Fruit fly (Drosophila melanogaster): ENCODE data around the gene PolG1.
A peak's percentile ranks its signal among the peaks of the same experiment; 100 is the strongest.

The PolG1 gene

dm6 chr2L:13833058-13833457 is 5.5 kb upstream of the PolG1 start, which contains the start of the genes GatC, PolG2 and Polr2C (continued):
- TF ChIP-seq Jarid2 (GFP tag; optimal IDR thresholded peaks at IDR 0.05) (no peak), CG2889 (GFP tag; IDR thresholded peaks at IDR 0.05) (no peak), CG8089 (GFP tag; optimal IDR thresholded peaks at IDR 0.05) (peak; percentile 12), D19A (tag; optimal IDR thresholded peaks at IDR 0.05) (no peak), dan (GFP tag; IDR thresholded peaks at IDR 0.05) (no peak), zfh1 (GFP tag; IDR thresholded peaks at IDR 0.05) (peak; percentile 52; the same call in 1 of the 3 replicates), CG6689 (GFP tag; IDR thresholded peaks at IDR 0.05) (0 out of 2 replicates have a peak, but pooled peaks have one; percentile 6), crol (GFP tag; IDR thresholded peaks at IDR 0.05) (no peak), CG18619 (GFP tag; optimal IDR thresholded peaks at IDR 0.05) (no peak), croc (GFP tag; conservative IDR thresholded peaks at IDR 0.05) (no peak), YL-1 (GFP tag; optimal IDR thresholded peaks at IDR 0.05) (peak; percentile 62), CG1832 (GFP tag; optimal IDR thresholded peaks at IDR 0.05) (no peak), CG10462 (GFP tag; optimal IDR thresholded peaks at IDR 0.05) (peak; percentile 16), ro (GFP tag; IDR thresholded peaks at IDR 0.05) (no peak), CG9215 (GFP tag; IDR thresholded peaks at IDR 0.05) (peak; percentile 39; the same call in 1 of the 2 replicates), Med (GFP tag) (peak; percentile 81), CG14965 (GFP tag; optimal IDR thresholded peaks at IDR 0.05; ENCODE audit: borderline replicate concordance) (no peak), dysf (GFP tag; IDR thresholded peaks at IDR 0.05) (no peak; the same call in 2 of the 3 replicates), CG15696 (tag; optimal IDR thresholded peaks at IDR 0.05) (peak; percentile 2), Max (GFP tag; optimal IDR thresholded peaks at IDR 0.05) (peak; percentile 2), CG3065 (GFP tag; optimal IDR thresholded peaks at IDR 0.05) (no peak), Optix (GFP tag; IDR thresholded peaks at IDR 0.05) (no peak), Lhr (GFP tag; optimal IDR thresholded peaks at IDR 0.05) (peak; percentile 26), CG1233 (GFP tag; optimal IDR thresholded peaks at IDR 0.05) (no peak), CG15514 (GFP tag; optimal IDR thresholded peaks at IDR 0.05) (peak; percentile 82), br (optimal IDR thresholded peaks at IDR 0.05) (no peak), CG31388 (GFP tag; optimal IDR thresholded peaks at IDR 0.05) (no peak), Nf-YB (GFP tag; optimal IDR thresholded peaks at IDR 0.05) (no peak), CG17912 (GFP tag; optimal IDR thresholded peaks at IDR 0.05) (no peak), kay (GFP tag; optimal IDR thresholded peaks at IDR 0.05) (no peak), zen2 (GFP tag; IDR thresholded peaks at IDR 0.05; ENCODE audit: partially characterized antibody) (peak; percentile 56; the same call in 2 of the 3 replicates), Sry-δ (GFP tag; optimal IDR thresholded peaks at IDR 0.05) (peak; percentile 95), CG7963 (GFP tag; IDR thresholded peaks at IDR 0.05; ENCODE audit: partially characterized antibody) (peak; percentile 73), HmgD (GFP tag; optimal IDR thresholded peaks at IDR 0.05) (peak; percentile 65), CG15269 (tag; optimal IDR thresholded peaks at IDR 0.05) (no peak), CkIIα-i1 (GFP tag; IDR thresholded peaks at IDR 0.05) (no peak), nom (GFP tag; optimal IDR thresholded peaks at IDR 0.05) (no peak), CG8924 (tag; optimal IDR thresholded peaks at IDR 0.05) (peak; percentile 45), inv (GFP tag; IDR thresholded peaks at IDR 0.05; ENCODE audit: partially characterized antibody) (peak; percentile 72), Lpt (GFP tag; optimal IDR thresholded peaks at IDR 0.05) (no peak), CG30403 (GFP tag; optimal IDR thresholded peaks at IDR 0.05) (peak; percentile 55), Ets97D (GFP tag; optimal IDR thresholded peaks at IDR 0.05) (peak; percentile 46), NC2β (GFP tag; optimal IDR thresholded peaks at IDR 0.05) (peak; percentile 33), jing (GFP tag; optimal IDR thresholded peaks at IDR 0.05) (no peak), Atf6 (GFP tag; IDR thresholded peaks at IDR 0.05) (no peak), HLH3B (GFP tag; IDR thresholded peaks at IDR 0.05) (no peak; the same call in 1 of the 2 replicates), Dp (GFP tag; optimal IDR thresholded peaks at IDR 0.05) (peak; percentile 52), sob (GFP tag; IDR thresholded peaks at IDR 0.05) (peak; percentile 72), CG3163 (GFP tag; optimal IDR thresholded peaks at IDR 0.05) (no peak), CG13123 (GFP tag; optimal IDR thresholded peaks at IDR 0.05) (no peak), tgo (GFP tag; IDR thresholded peaks at IDR 0.05) (peak; percentile 38; the same call in 1 of the 3 replicates), CG14710 (tag; optimal IDR thresholded peaks at IDR 0.05) (peak; percentile 67)

Measured in whole organism, embryonic.